Fruit fly (Drosophila melanogaster) whole organism, embryonic: ENCODE results near the gene Sfp33A4.

ENCODE experiments used
- ATbp ChIP-seq: fragments of 200-800 bp; sonication (Bioruptor generic); optimal IDR thresholded peaks from 2 replicates; lab custom pipeline; 2017; ENCODE audit warnings: missing biosample characterization, mild to moderate bottlenecking, missing genetic modification characterization, missing genetic modification reagents
- Abd-B ChIP-seq: fragments of 200-800 bp; sonication (Bioruptor generic); optimal IDR thresholded peaks from 2 replicates; lab custom pipeline; 2018; ENCODE audit warnings: missing biosample characterization, mild to moderate bottlenecking, missing genetic modification characterization, moderate library complexity
- Bdp1 ChIP-seq: fragments of 200-800 bp; sonication (Bioruptor generic); optimal IDR thresholded peaks from 3 replicates; lab custom pipeline; 2016; ENCODE audit warnings: missing biosample characterization, missing genetic modification characterization
- CG1024 ChIP-seq: fragments of 200-800 bp; sonication (Bioruptor generic); IDR thresholded peaks from 2 replicates; pipeline ENCODE4 v1.3.6; 2022; ENCODE audit warnings: missing biosample characterization, missing genetic modification characterization
- CG10543 ChIP-seq: fragments of 200-800 bp; sonication (Bioruptor generic); optimal IDR thresholded peaks from 3 replicates; lab custom pipeline; 2017; ENCODE audit warnings: missing biosample characterization, mild to moderate bottlenecking, missing genetic modification characterization, moderate library complexity
- CG10979 ChIP-seq: fragments of 200-800 bp; sonication (Bioruptor generic); optimal IDR thresholded peaks from 2 replicates; lab custom pipeline; 2018; ENCODE audit warnings: missing biosample characterization, mild to moderate bottlenecking, missing genetic modification characterization, moderate library complexity
- CG11085 ChIP-seq: fragments of 200-800 bp; sonication (Bioruptor generic); IDR thresholded peaks from 2 replicates; pipeline ENCODE4 v1.3.6; 2022; ENCODE audit warnings: missing biosample characterization, missing genetic modification characterization
- CG11093 ChIP-seq: fragments of 200-800 bp; sonication (Bioruptor generic); IDR thresholded peaks from 3 replicates; pipeline ENCODE4 v1.3.6; 2022; ENCODE audit warnings: missing biosample characterization, missing genetic modification characterization
- CG12104 ChIP-seq: fragments of 200-800 bp; sonication (Bioruptor generic); optimal IDR thresholded peaks from 3 replicates; lab custom pipeline; 2016; ENCODE audit warnings: missing biosample characterization, missing genetic modification characterization
- CG13424 ChIP-seq: fragments of 200-800 bp; sonication (Bioruptor generic); optimal IDR thresholded peaks from 2 replicates; lab custom pipeline; 2019; ENCODE audit warnings: missing biosample characterization, mild to moderate bottlenecking, missing genetic modification characterization, moderate library complexity
- CG15601 ChIP-seq: fragments of 200-800 bp; sonication (Bioruptor generic); optimal IDR thresholded peaks from 3 replicates; lab custom pipeline; 2019; ENCODE audit warnings: missing biosample characterization, mild to moderate bottlenecking, missing genetic modification characterization, moderate library complexity
- CG1832 ChIP-seq: fragments of 200-800 bp; sonication (Bioruptor generic); optimal IDR thresholded peaks from 2 replicates; lab custom pipeline; 2017; ENCODE audit warnings: missing biosample characterization, mild to moderate bottlenecking, missing genetic modification characterization, inconsistent platforms
- CG18619 ChIP-seq: fragments of 200-800 bp; sonication (Bioruptor generic); optimal IDR thresholded peaks from 3 replicates; lab custom pipeline; 2017; ENCODE audit warnings: missing biosample characterization, mild to moderate bottlenecking, missing genetic modification characterization
- CG2116 ChIP-seq: fragments of 200-800 bp; sonication (Bioruptor generic); optimal IDR thresholded peaks from 3 replicates; lab custom pipeline; 2018; ENCODE audit warnings: missing biosample characterization, mild to moderate bottlenecking, missing genetic modification characterization
- CG31365 ChIP-seq: fragments of 200-800 bp; sonication (Bioruptor generic); optimal IDR thresholded peaks from 2 replicates; lab custom pipeline; 2018; ENCODE audit warnings: missing biosample characterization, mild to moderate bottlenecking, missing genetic modification characterization
- CG7928 ChIP-seq: fragments of 200-800 bp; sonication (Bioruptor generic); optimal IDR thresholded peaks from 2 replicates; lab custom pipeline; 2017; ENCODE audit warnings: missing biosample characterization, mild to moderate bottlenecking, missing genetic modification characterization
- CG9609 ChIP-seq: fragments of 200-800 bp; sonication (Bioruptor generic); optimal IDR thresholded peaks from 3 replicates; lab custom pipeline; 2016; ENCODE audit warnings: missing biosample characterization, missing genetic modification characterization
- CG9876 ChIP-seq: fragments of 200-800 bp; sonication (Bioruptor generic); optimal IDR thresholded peaks from 2 replicates; lab custom pipeline; 2016; ENCODE audit warnings: missing biosample characterization, missing genetic modification characterization
- CoRest ChIP-seq: fragments of 200-800 bp; sonication (Bioruptor generic); optimal IDR thresholded peaks from 3 replicates; lab custom pipeline; 2018; ENCODE audit warnings: missing biosample characterization, mild to moderate bottlenecking, missing genetic modification characterization, moderate library complexity
- CrebB ChIP-seq: fragments of 200-800 bp; sonication (Bioruptor generic); optimal IDR thresholded peaks from 3 replicates; lab custom pipeline; 2018; ENCODE audit warnings: missing biosample characterization, mild to moderate bottlenecking, missing genetic modification characterization
- Dad ChIP-seq: fragments of 200-800 bp; sonication (Bioruptor generic); optimal IDR thresholded peaks from 3 replicates; lab custom pipeline; 2016; ENCODE audit warnings: missing biosample characterization, missing genetic modification characterization
- Ets65A ChIP-seq: fragments of 200-800 bp; sonication (Bioruptor generic); peaks from one replicate; lab custom pipeline; 2016; ENCODE audit warnings: missing biosample characterization, missing genetic modification characterization
- GATAe ChIP-seq: fragments of 200-800 bp; sonication (Bioruptor generic); conservative IDR thresholded peaks from 2 replicates; pipeline ENCODE4 v1.3.6; 2022; ENCODE audit warnings: missing biosample characterization, missing genetic modification characterization
- Gsc ChIP-seq: fragments of 200-800 bp; sonication (Bioruptor generic); IDR thresholded peaks from 2 replicates; pipeline ENCODE4 v1.3.6; 2022; ENCODE audit warnings: missing biosample characterization, missing genetic modification characterization
- Hey ChIP-seq: fragments of 200-800 bp; sonication (Bioruptor generic); optimal IDR thresholded peaks from 3 replicates; lab custom pipeline; 2018; ENCODE audit warnings: missing biosample characterization, mild to moderate bottlenecking, missing genetic modification characterization
- Kr ChIP-seq: fragments of 200-800 bp; sonication (Bioruptor generic); optimal IDR thresholded peaks from 2 replicates; lab custom pipeline; 2017; ENCODE audit warnings: missing biosample characterization, mild to moderate bottlenecking, missing genetic modification characterization
- MBD-R2 ChIP-seq: fragments of 200-800 bp; sonication (Bioruptor generic); IDR thresholded peaks from 2 replicates; pipeline ENCODE4 v1.3.6; 2022; ENCODE audit warnings: missing biosample characterization, missing genetic modification characterization
- Med ChIP-seq: fragments of 200-800 bp; sonication (Bioruptor generic); peaks from one replicate; lab custom pipeline; 2016; ENCODE audit warnings: missing biosample characterization, missing genetic modification characterization, mild to moderate bottlenecking, inconsistent platforms, moderate library complexity
- Sry-δ ChIP-seq: fragments of 200-800 bp; sonication (Bioruptor generic); optimal IDR thresholded peaks from 2 replicates; lab custom pipeline; 2016; ENCODE audit warnings: missing biosample characterization, missing genetic modification characterization
- abd-A ChIP-seq: fragments of 200-800 bp; sonication (Bioruptor generic); optimal IDR thresholded peaks from 3 replicates; lab custom pipeline; 2019; ENCODE audit warnings: missing biosample characterization, mild to moderate bottlenecking, missing genetic modification characterization, moderate library complexity
- ara ChIP-seq: fragments of 200-800 bp; sonication (Bioruptor generic); IDR thresholded peaks from 2 replicates; pipeline ENCODE4 v1.3.6; 2022; ENCODE audit warnings: missing biosample characterization, missing genetic modification characterization
- ase ChIP-seq: fragments of 200-800 bp; sonication (Bioruptor generic); IDR thresholded peaks from 3 replicates; pipeline ENCODE4 v1.3.6; 2022; ENCODE audit warnings: missing biosample characterization, missing genetic modification characterization
- cato ChIP-seq: fragments of 200-800 bp; sonication (Bioruptor generic); optimal IDR thresholded peaks from 2 replicates; lab custom pipeline; 2016; ENCODE audit warnings: missing biosample characterization, missing genetic modification characterization, borderline replicate concordance
- corto ChIP-seq: fragments of 200-800 bp; sonication (Bioruptor generic); optimal IDR thresholded peaks from 2 replicates; lab custom pipeline; 2016; ENCODE audit warnings: missing biosample characterization, mild to moderate bottlenecking, missing genetic modification characterization, moderate library complexity
- da ChIP-seq: fragments of 200-800 bp; sonication (Bioruptor generic); optimal IDR thresholded peaks from 2 replicates; lab custom pipeline; 2016; ENCODE audit warnings: missing biosample characterization, missing genetic modification characterization
- dysf ChIP-seq: fragments of 200-800 bp; sonication (Bioruptor generic); IDR thresholded peaks from 3 replicates; pipeline ENCODE4 v1.3.6; 2022; ENCODE audit warnings: missing biosample characterization, missing genetic modification characterization
- gce ChIP-seq: fragments of 200-800 bp; sonication (Bioruptor generic); IDR thresholded peaks from 3 replicates; pipeline ENCODE4 v1.3.6; 2022; ENCODE audit warnings: missing biosample characterization, missing genetic modification characterization
- jigr1 ChIP-seq: fragments of 200-800 bp; sonication (Bioruptor generic); IDR thresholded peaks from 3 replicates; pipeline ENCODE4 v1.3.6; 2022; ENCODE audit warnings: missing biosample characterization, missing genetic modification characterization
- knrl ChIP-seq: fragments of 200-800 bp; sonication (Bioruptor generic); IDR thresholded peaks from 3 replicates; pipeline ENCODE4 v1.3.6; 2022; ENCODE audit warnings: missing biosample characterization, missing genetic modification characterization; ENCODE audit not compliant: partially characterized antibody
- nau ChIP-seq: fragments of 200-800 bp; sonication (Bioruptor generic); optimal IDR thresholded peaks from 3 replicates; lab custom pipeline; 2017; ENCODE audit warnings: missing biosample characterization, mild to moderate bottlenecking, missing genetic modification characterization, missing genetic modification reagents
- nom ChIP-seq: fragments of 200-800 bp; sonication (Bioruptor generic); optimal IDR thresholded peaks from 2 replicates; lab custom pipeline; 2017; ENCODE audit warnings: missing biosample characterization, missing genetic modification characterization, mild to moderate bottlenecking, moderate library complexity, missing genetic modification reagents
- otp ChIP-seq: fragments of 200-800 bp; sonication (Bioruptor generic); IDR thresholded peaks from 3 replicates; pipeline ENCODE4, ENCODE4 v1.3.6; 2022; ENCODE audit warnings: missing biosample characterization, missing genetic modification characterization
- sd ChIP-seq: fragments of 200-800 bp; sonication (Bioruptor generic); optimal IDR thresholded peaks from 3 replicates; lab custom pipeline; 2018; ENCODE audit warnings: missing biosample characterization, mild to moderate bottlenecking, missing genetic modification characterization, moderate library complexity
- sens ChIP-seq: fragments of 200-800 bp; sonication (Bioruptor generic); peaks from one replicate; lab custom pipeline; 2016; ENCODE audit warnings: missing biosample characterization, missing genetic modification characterization
- sim ChIP-seq: fragments of 200-800 bp; sonication (Bioruptor generic); IDR thresholded peaks from 2 replicates; pipeline ENCODE4 v1.3.6; 2022; ENCODE audit warnings: missing biosample characterization, missing genetic modification characterization
- slp2 ChIP-seq: fragments of 200-800 bp; sonication (Bioruptor generic); optimal IDR thresholded peaks from 2 replicates; lab custom pipeline; 2016; ENCODE audit warnings: missing biosample characterization, missing genetic modification characterization
- tll ChIP-seq, 2 experiments: fragments of 200-800 bp in 1 of 2; fragments of >200 bp in 1 of 2; sonication (Bioruptor generic) in 1 of 2; optimal IDR thresholded peaks; 2 replicates each; lab custom pipeline; 2017 to 2019; ENCODE audit warnings: missing biosample characterization in 2 of 2, missing genetic modification characterization in 2 of 2, mild to moderate bottlenecking in 1 of 2, moderate library complexity in 1 of 2
- tna ChIP-seq: fragments of 200-800 bp; sonication (Bioruptor generic); IDR thresholded peaks from 2 replicates; pipeline ENCODE4 v1.3.6; 2022; ENCODE audit warnings: missing biosample characterization, missing genetic modification characterization; ENCODE audit not compliant: partially characterized antibody
- trh ChIP-seq: fragments of 200-800 bp; sonication (Bioruptor generic); optimal IDR thresholded peaks from 2 replicates; lab custom pipeline; 2016; ENCODE audit warnings: missing biosample characterization, missing genetic modification characterization
- twi ChIP-seq: fragments of 200-800 bp; optimal IDR thresholded peaks from 2 replicates; lab custom pipeline; 2019; ENCODE audit warnings: missing biosample characterization, mild to moderate bottlenecking, missing genetic modification characterization, moderate library complexity
- vvl ChIP-seq: fragments of 200-800 bp; sonication (Bioruptor generic); IDR thresholded peaks from 2 replicates; pipeline ENCODE4 v1.3.6; 2022; ENCODE audit warnings: missing biosample characterization, missing genetic modification characterization

Gene Sfp33A4

DNA sequence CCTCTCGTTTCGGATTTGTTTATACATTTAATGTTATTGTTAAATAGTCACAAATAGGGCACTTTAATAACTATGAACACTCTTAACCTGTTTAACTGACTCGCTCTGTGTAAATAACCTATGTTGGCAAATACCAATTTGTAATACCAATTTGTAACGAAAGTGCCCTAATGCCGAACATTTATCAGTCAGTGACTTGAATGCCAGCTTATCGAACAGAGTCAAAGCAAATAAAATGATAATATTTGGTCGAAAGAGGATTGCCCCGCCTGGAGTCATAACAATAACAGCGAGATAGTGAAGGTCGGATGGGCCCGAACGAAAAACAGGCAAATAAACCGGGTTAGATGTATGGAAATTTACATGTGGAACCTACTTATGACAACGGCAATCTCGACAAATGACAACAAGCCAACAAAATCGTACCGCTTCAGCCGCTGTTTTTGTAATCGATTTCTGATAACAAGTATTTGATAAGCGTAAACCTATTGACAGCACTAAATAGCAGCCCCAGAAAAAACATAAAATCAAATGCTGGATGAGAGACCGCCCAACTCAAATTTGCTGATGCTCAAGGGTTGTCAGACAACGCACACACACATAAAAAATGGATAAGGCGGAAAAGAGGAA lies 8.2 kb downstream of the Sfp33A4 start (continued):
- no peak for TF ChIP-seq CoRest (tag; lab: Kevin White, UChicago)
- TF ChIP-seq Dad (GFP tag; lab: Kevin White, UChicago), result no peak
- TF ChIP-seq Bdp1 (GFP tag; lab: Kevin White, UChicago), result no peak
- peak; percentile 13 for TF ChIP-seq abd-A
- no peak for TF ChIP-seq nau (GFP tag; lab: Kevin White, UChicago)
- peak; percentile 49 for TF ChIP-seq sens (GFP tag; lab: Kevin White, UChicago)
- TF ChIP-seq CG31365 (tag; lab: Kevin White, UChicago), result no peak
- TF ChIP-seq tna (GFP tag; lab: Robert Waterston, UW), result no peak
- TF ChIP-seq Med (GFP tag; lab: Kevin White, UChicago), result peak; percentile 81
- TF ChIP-seq CG1832, result no peak
- TF ChIP-seq CG9609 (GFP tag; lab: Kevin White, UChicago), result no peak
- TF ChIP-seq MBD-R2 (GFP tag; lab: Robert Waterston, UW), result no peak
- TF ChIP-seq CG12104 (GFP tag; lab: Kevin White, UChicago), result no peak
- no peak for TF ChIP-seq sim (GFP tag; lab: Robert Waterston, UW)
- no peak for TF ChIP-seq CG11093 (GFP tag; lab: Robert Waterston, UW)
- TF ChIP-seq jigr1 (GFP tag; lab: Robert Waterston, UW), result no peak
- TF ChIP-seq CrebB, result no peak
- no peak for TF ChIP-seq nom (GFP tag; lab: Kevin White, UChicago)
- TF ChIP-seq Gsc (GFP tag; lab: Robert Waterston, UW), result no peak
- no peak for TF ChIP-seq CG10543
- no peak for TF ChIP-seq CG1024 (GFP tag; lab: Robert Waterston, UW)
- TF ChIP-seq da (GFP tag; lab: Kevin White, UChicago), result no peak
- no peak for TF ChIP-seq vvl (GFP tag; lab: Robert Waterston, UW)
- TF ChIP-seq CG10979 (tag; lab: Kevin White, UChicago), result no peak
- no peak for TF ChIP-seq Hey (tag; lab: Kevin White, UChicago)
- no peak for TF ChIP-seq knrl
- no peak for TF ChIP-seq otp
- peak; percentile 32 for TF ChIP-seq CG18619 (GFP tag; lab: Kevin White, UChicago)
- TF ChIP-seq Ets65A (GFP tag; lab: Kevin White, UChicago), result no peak
- peak; percentile 46 for TF ChIP-seq ATbp (GFP tag; lab: Kevin White, UChicago)
- TF ChIP-seq dysf, result no peak
- TF ChIP-seq CG2116, result no peak
- 0 out of 2 replicates have a peak, but pooled peaks have one; percentile 16 for TF ChIP-seq GATAe (GFP tag; lab: Robert Waterston, UW)
- TF ChIP-seq CG15601 (tag; lab: Kevin White, UChicago), result no peak
- TF ChIP-seq gce (GFP tag; lab: Robert Waterston, UW), result no peak
- TF ChIP-seq cato, result no peak
- no peak for TF ChIP-seq CG11085 (GFP tag; lab: Robert Waterston, UW)
- no peak for TF ChIP-seq CG7928 (GFP tag; lab: Kevin White, UChicago)
- TF ChIP-seq twi (tag; lab: Kevin White, UChicago), result no peak
- no peak for TF ChIP-seq CG9876 (GFP tag; lab: Kevin White, UChicago)
- no peak for TF ChIP-seq Kr (GFP tag; lab: Kevin White, UChicago)
- no peak for TF ChIP-seq Sry-δ
- TF ChIP-seq ara (GFP tag; lab: Robert Waterston, UW), result no peak
- TF ChIP-seq trh (GFP tag; lab: Kevin White, UChicago), result no peak
- no peak for TF ChIP-seq slp2 (GFP tag; lab: Kevin White, UChicago)
- TF ChIP-seq ase (GFP tag; lab: Robert Waterston, UW), result no peak
- TF ChIP-seq Abd-B, result no peak
- no peak for TF ChIP-seq corto (GFP tag; lab: Kevin White, UChicago)
- TF ChIP-seq tll (GFP tag; optimal IDR thresholded peaks at IDR 0.05; lab: Kevin White, UChicago), result no peak
- peak; percentile 30 for TF ChIP-seq sd (tag; lab: Kevin White, UChicago)
- TF ChIP-seq CG13424 (tag; lab: Kevin White, UChicago), result no peak
